Fruit fly (Drosophila melanogaster): ENCODE measurements around the gene Ptp61F.

Gene Ptp61F

DNA sequence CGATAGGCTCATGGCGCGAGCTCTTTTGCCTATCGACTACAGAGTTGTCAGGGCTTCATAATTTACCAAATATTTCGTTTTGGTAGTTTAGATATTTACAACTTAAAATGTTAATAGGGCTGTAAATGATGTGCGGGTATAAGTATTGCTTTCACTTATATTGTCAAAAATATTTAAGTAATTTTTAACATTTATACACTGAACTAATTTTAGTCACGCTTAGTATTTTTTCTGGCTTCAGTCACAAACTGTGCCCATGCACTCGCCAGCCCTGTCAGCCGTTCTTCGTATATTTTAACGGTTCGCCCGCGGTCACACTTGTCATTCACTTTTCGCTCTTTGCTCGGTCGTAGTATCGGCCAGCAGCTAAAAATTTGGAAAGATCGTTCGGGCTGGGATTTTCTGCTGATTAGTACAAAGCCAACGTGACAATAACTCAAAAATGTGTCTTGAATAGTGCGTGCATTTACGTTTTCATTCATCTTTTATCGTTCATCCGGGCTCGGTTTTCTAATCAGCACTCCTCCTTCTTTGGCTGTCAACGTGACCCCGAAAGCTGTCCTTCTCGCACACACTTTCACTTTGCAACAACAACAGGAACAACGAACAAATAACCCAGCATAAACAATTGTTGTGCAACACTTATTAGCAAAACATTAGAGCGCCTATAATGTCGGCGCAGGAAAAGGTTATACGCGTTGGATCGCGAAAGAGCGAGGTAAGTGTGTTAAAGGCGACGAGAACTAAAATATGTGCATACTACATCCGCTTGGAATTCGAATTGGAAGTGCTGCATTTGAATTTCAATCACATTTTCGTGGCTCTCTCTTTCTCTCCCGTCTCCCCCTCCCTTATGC is 140.3 kb downstream of the Ptp61F start, which contains the start of the genes Hmbs and CG2211 (continued):
- TF ChIP-seq CG7987 (GFP tag; optimal IDR thresholded peaks at IDR 0.05) (peak; percentile 73), Rfx (GFP tag; IDR thresholded peaks at IDR 0.05) (peak; percentile 92), CG8281 (tag; optimal IDR thresholded peaks at IDR 0.05) (peak; percentile 48), B-H1 (GFP tag; IDR thresholded peaks at IDR 0.05) (peak; percentile 80), CG2875 (GFP tag; optimal IDR thresholded peaks at IDR 0.05) (peak; percentile 42), CG2129 (GFP tag; IDR thresholded peaks at IDR 0.05; ENCODE audit: partially characterized antibody) (no peak), sd (tag; optimal IDR thresholded peaks at IDR 0.05) (peak; percentile 58), CG6854 (GFP tag; optimal IDR thresholded peaks at IDR 0.05) (peak; percentile 64), CG13775 (GFP tag; optimal IDR thresholded peaks at IDR 0.05) (peak; percentile 90), NC2α (GFP tag; optimal IDR thresholded peaks at IDR 0.05) (peak; percentile 82), Aef1 (GFP tag; IDR thresholded peaks at IDR 0.05) (peak; percentile 74), E2f2 (GFP tag; IDR thresholded peaks at IDR 0.05) (peak; percentile 77), Hey (tag; optimal IDR thresholded peaks at IDR 0.05) (peak; percentile 40), CG2199 (GFP tag; IDR thresholded peaks at IDR 0.05) (no peak), D19B (GFP tag; optimal IDR thresholded peaks at IDR 0.05) (peak; percentile 63), CG6689 (GFP tag; IDR thresholded peaks at IDR 0.05) (peak; percentile 80), tup (GFP tag; optimal IDR thresholded peaks at IDR 0.05) (peak; percentile 75), Fer3 (tag; optimal IDR thresholded peaks at IDR 0.05) (peak; percentile 84), Nf-YC (tag; optimal IDR thresholded peaks at IDR 0.05) (peak; percentile 84), CG12155 (GFP tag; optimal IDR thresholded peaks at IDR 0.05) (peak; percentile 86), CG6813 (GFP tag; optimal IDR thresholded peaks at IDR 0.05) (peak; percentile 79), tgo (GFP tag; IDR thresholded peaks at IDR 0.05) (peak; percentile 83), CG17328 (GFP tag; IDR thresholded peaks at IDR 0.05) (peak; percentile 89), Camta (GFP tag; optimal IDR thresholded peaks at IDR 0.05) (peak; percentile 90), btn (GFP tag; optimal IDR thresholded peaks at IDR 0.05) (peak; percentile 43), dan (GFP tag; IDR thresholded peaks at IDR 0.05) (peak; percentile 36; the same call in 1 of the 2 replicates), Sry-δ (GFP tag; optimal IDR thresholded peaks at IDR 0.05) (peak; percentile 70), Bteb2 (GFP tag; optimal IDR thresholded peaks at IDR 0.05) (peak; percentile 83), CG8388 (GFP tag; optimal IDR thresholded peaks at IDR 0.05) (peak; percentile 65), CG6765 (GFP tag; optimal IDR thresholded peaks at IDR 0.05) (peak; percentile 67), CG43689 (GFP tag; IDR thresholded peaks at IDR 0.05) (no peak), usp (GFP tag; optimal IDR thresholded peaks at IDR 0.05) (no peak), Deaf1 (tag; optimal IDR thresholded peaks at IDR 0.05) (peak; percentile 75), CG12659 (GFP tag; optimal IDR thresholded peaks at IDR 0.05) (peak; percentile 94), Stat92E (GFP tag; optimal IDR thresholded peaks at IDR 0.05) (peak in 1 of 3 experiments; percentile 60), CG18599 (GFP tag; optimal IDR thresholded peaks at IDR 0.05) (peak; percentile 91), Side (GFP tag; optimal IDR thresholded peaks at IDR 0.05) (peak; percentile 74), CG2202 (tag; optimal IDR thresholded peaks at IDR 0.05) (peak; percentile 65), pnt (GFP tag; optimal IDR thresholded peaks at IDR 0.05) (peak; percentile 83), sima (GFP tag; optimal IDR thresholded peaks at IDR 0.05) (peak; percentile 55), ranshi (GFP tag; IDR thresholded peaks at IDR 0.05) (peak; percentile 84), NK7.1 (GFP tag; optimal IDR thresholded peaks at IDR 0.05) (peak; percentile 58), CG15269 (tag; optimal IDR thresholded peaks at IDR 0.05) (peak; percentile 86), esg (GFP tag; conservative IDR thresholded peaks at IDR 0.05) (peak; percentile 75), ac (GFP tag; optimal IDR thresholded peaks at IDR 0.05) (no peak), ase (GFP tag; IDR thresholded peaks at IDR 0.05) (peak; percentile 57; the same call in 1 of the 3 replicates), ewg (GFP tag; optimal IDR thresholded peaks at IDR 0.05) (peak; percentile 72), CG11085 (GFP tag; IDR thresholded peaks at IDR 0.05) (peak; percentile 80), sens-2 (GFP tag; IDR thresholded peaks at IDR 0.05) (peak; percentile 74)

All from whole organism, embryonic.